Worm (Caenorhabditis elegans): ENCODE data around the gene T14G8.2.

ce11 chrX:12876795-12877530, 19.2 kb downstream of the T14G8.2 start, which contains the start of gene bcat-1:
- TF ChIP-seq akir-1 (GFP tag; optimal IDR thresholded peaks at IDR 0.05) (no peak), D2030.7 (GFP tag; IDR thresholded peaks at IDR 0.05) (no peak), nhr-80 (tag; optimal IDR thresholded peaks at IDR 0.05) (peak; percentile 73)

All from whole organism, young adult.